Worm (Caenorhabditis elegans): Measurements from ENCODE around the gene F38B6.7.

The F38B6.7 gene

ce11 chrX:6663780-6664437 lies 34.3 kb downstream of the F38B6.7 start (continued):
- TF ChIP-seq unc-39 (tag; optimal IDR thresholded peaks at IDR 0.05) = no peak
- no peak for TF ChIP-seq skn-1 (tag; optimal IDR thresholded peaks at IDR 0.05)
- no peak for TF ChIP-seq ctbp-1 (GFP tag; IDR thresholded peaks at IDR 0.05)
- no peak for TF ChIP-seq lin-29 (GFP tag; IDR thresholded peaks at IDR 0.05)
- TF ChIP-seq Y5F2A.4 (GFP tag; optimal IDR thresholded peaks at IDR 0.05) = no peak
- no peak for TF ChIP-seq ces-1 (GFP tag; optimal IDR thresholded peaks at IDR 0.05)
- TF ChIP-seq snpc-1.2 (GFP tag; IDR thresholded peaks at IDR 0.05) = no peak
- no peak for TF ChIP-seq Y48G9A.11 (GFP tag; IDR thresholded peaks at IDR 0.05)
- peak in 1 of 2 experiments; percentile 75 for TF ChIP-seq unc-62 (GFP tag; optimal IDR thresholded peaks at IDR 0.05 in 1 of 2)
- no peak for TF ChIP-seq unc-62 (tag; optimal IDR thresholded peaks at IDR 0.05)
- TF ChIP-seq madf-9 (GFP tag; conservative IDR thresholded peaks at IDR 0.05) = no peak
- no peak for TF ChIP-seq mep-1 (tag; optimal IDR thresholded peaks at IDR 0.05)
- peak; percentile 29 for TF ChIP-seq nhr-48 (tag; optimal IDR thresholded peaks at IDR 0.05)
- TF ChIP-seq vab-7 (GFP tag; IDR thresholded peaks at IDR 0.05) = no peak
- TF ChIP-seq hlh-11 (tag; optimal IDR thresholded peaks at IDR 0.05) = peak; percentile 38
- no peak for TF ChIP-seq spr-3 (GFP tag; optimal IDR thresholded peaks at IDR 0.05)
- no peak for TF ChIP-seq F44E2.7 (GFP tag; IDR thresholded peaks at IDR 0.05)
- no peak for TF ChIP-seq ama-1 (optimal IDR thresholded peaks at IDR 0.05)
- no peak for TF ChIP-seq mdt-29 (GFP tag; IDR thresholded peaks at IDR 0.05)
- TF ChIP-seq daf-12 (tag; optimal IDR thresholded peaks at IDR 0.05) = no peak
- no peak for TF ChIP-seq hmg-1.1 (GFP tag; IDR thresholded peaks at IDR 0.05)
- no peak for TF ChIP-seq arid-1 (GFP tag; conservative IDR thresholded peaks at IDR 0.05)
- no peak for TF ChIP-seq set-16 (GFP tag; IDR thresholded peaks at IDR 0.05)

ce11 chrX:6662267-6662666 lies 35.9 kb downstream of the F38B6.7 start:
- TF ChIP-seq ces-1 (GFP tag; optimal IDR thresholded peaks at IDR 0.05) (no peak), dmd-9 (GFP tag; IDR thresholded peaks at IDR 0.05) (no peak), madf-9 (GFP tag; conservative IDR thresholded peaks at IDR 0.05) (no peak), lin-38 (GFP tag; IDR thresholded peaks at IDR 0.05) (no peak), tag-97 (GFP tag; IDR thresholded peaks at IDR 0.05) (no peak), lin-15B (tag; optimal IDR thresholded peaks at IDR 0.05) (no peak), gei-8 (GFP tag; optimal IDR thresholded peaks at IDR 0.05) (no peak), ztf-7 (tag; optimal IDR thresholded peaks at IDR 0.05) (no peak), lin-1 (GFP tag; IDR thresholded peaks at IDR 0.05) (peak; percentile 42; the same call in 1 of the 2 replicates), mxl-3 (GFP tag; optimal IDR thresholded peaks at IDR 0.05) (no peak), saeg-2 (GFP tag; IDR thresholded peaks at IDR 0.05) (no peak), duxl-1 (tag; optimal IDR thresholded peaks at IDR 0.05; ENCODE audit: poor library complexity) (no peak), daf-16 (GFP tag; optimal IDR thresholded peaks at IDR 0.05) (no peak), daf-16 (tag; optimal IDR thresholded peaks at IDR 0.05) (peak; percentile 34), aha-1 (tag) (peak; percentile 60), hlh-11 (tag; optimal IDR thresholded peaks at IDR 0.05) (peak; percentile 17), dmd-6 (GFP tag; IDR thresholded peaks at IDR 0.05) (peak; percentile 42; the same call in 1 of the 2 replicates)

ce11 chrX:6656770-6657169 lies 41.4 kb downstream of the F38B6.7 start:
- TF ChIP-seq daf-16 (GFP tag; optimal IDR thresholded peaks at IDR 0.05) (no peak), daf-16 (tag; optimal IDR thresholded peaks at IDR 0.05) (peak; percentile 40), nhr-28 (tag; optimal IDR thresholded peaks at IDR 0.05) (peak; percentile 4), nhr-76 (tag; optimal IDR thresholded peaks at IDR 0.05) (no peak), mdt-29 (GFP tag; IDR thresholded peaks at IDR 0.05) (no peak), dmd-6 (GFP tag; IDR thresholded peaks at IDR 0.05) (peak; percentile 32), lin-29 (GFP tag; IDR thresholded peaks at IDR 0.05) (no peak), aha-1 (tag) (no peak), unc-62 (GFP tag; optimal IDR thresholded peaks at IDR 0.05 in 1 of 2) (peak in 1 of 2 experiments; percentile 44), unc-62 (tag; optimal IDR thresholded peaks at IDR 0.05) (no peak), mep-1 (tag; optimal IDR thresholded peaks at IDR 0.05) (no peak), fos-1 (tag; optimal IDR thresholded peaks at IDR 0.05) (no peak), madf-5 (GFP tag; IDR thresholded peaks at IDR 0.05) (no peak), lsy-2 (tag; optimal IDR thresholded peaks at IDR 0.05) (no peak), dmd-9 (GFP tag; IDR thresholded peaks at IDR 0.05) (no peak), cey-2 (tag; optimal IDR thresholded peaks at IDR 0.05; ENCODE audit: borderline replicate concordance, insufficient read depth) (no peak), pha-4 (GFP tag; IDR thresholded peaks at IDR 0.05) (no peak), pha-4 (tag; optimal IDR thresholded peaks at IDR 0.05) (no peak), zag-1 (tag; optimal IDR thresholded peaks at IDR 0.05) (no peak), pqm-1 (tag; optimal IDR thresholded peaks at IDR 0.05) (peak; percentile 55)

Data from whole organism, L4 larva.